Worm (Caenorhabditis elegans) whole organism, L3 larva: Measurements from ENCODE around the gene prp-3.

Source experiments
- elt-3 ChIP-seq, 3 experiments: fragments of 150-350 bp in 1 of 3; sonication (generic microtip) in 2 of 3; optimal IDR thresholded peaks; 2 replicates in 2 of 3; 4 replicates in 1 of 3; lab custom pipeline; 2014 to 2017; ENCODE audit warnings: missing biosample characterization in 3 of 3, missing genetic modification characterization in 3 of 3
- nhr-76 ChIP-seq: fragments of 150-350 bp; sonication (generic microtip); optimal IDR thresholded peaks from 5 replicates; lab custom pipeline; 2014; ENCODE audit warnings: missing biosample characterization, missing genetic modification characterization
- unc-62 ChIP-seq: fragments of 150-350 bp; sonication (generic microtip); optimal IDR thresholded peaks from 4 replicates; lab custom pipeline; 2014; ENCODE audit warnings: missing biosample characterization, missing genetic modification reagents, missing genetic modification characterization

DNA sequence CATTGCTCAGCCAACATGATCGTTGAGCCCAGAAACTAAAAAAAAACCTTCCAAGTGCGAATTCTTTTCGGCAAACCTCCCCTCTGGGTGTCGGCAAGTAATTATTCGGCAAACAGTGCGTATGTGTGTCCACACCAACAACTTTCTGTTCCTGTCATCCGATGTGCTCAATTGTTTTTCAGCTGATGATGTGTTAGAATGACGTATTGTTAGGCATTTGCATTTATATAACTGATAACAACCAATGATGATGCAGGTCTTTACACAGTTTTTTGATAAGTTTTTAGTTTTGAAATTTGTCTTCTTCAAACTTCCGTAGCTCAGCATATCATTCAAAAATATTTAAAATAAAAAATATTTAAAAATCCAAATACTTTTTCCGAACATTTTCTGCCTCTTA lies 48.9 kb downstream of the prp-3 start:
- TF ChIP-seq unc-62 (no peak), elt-3 (tag; optimal IDR thresholded peaks at IDR 0.05; lab: Kevin White, UChicago) (no peak), nhr-76 (tag; lab: Kevin White, UChicago) (no peak)
